Fruit fly (Drosophila melanogaster) whole organism, prepupa: ENCODE data around the gene S.

Experiments
- CG10669 ChIP-seq: fragments of 200-800 bp; sonication (Bioruptor generic); optimal IDR thresholded peaks from 3 replicates; lab custom pipeline; 2018; ENCODE audit warnings: missing biosample characterization, mild to moderate bottlenecking, missing genetic modification characterization, moderate library complexity
- CG11762 ChIP-seq: fragments of 200-800 bp; sonication (Bioruptor generic); optimal IDR thresholded peaks from 3 replicates; lab custom pipeline; 2016; ENCODE audit warnings: missing biosample characterization, missing genetic modification characterization; ENCODE audit not compliant: insufficient read depth
- CG15336 ChIP-seq: fragments of 200-800 bp; sonication (Bioruptor generic); IDR thresholded peaks from 2 replicates; pipeline ENCODE4 v1.3.6; 2022; ENCODE audit warnings: missing biosample characterization, missing genetic modification characterization
- CG1621 ChIP-seq: fragments of 200-800 bp; sonication (Bioruptor generic); optimal IDR thresholded peaks from 3 replicates; lab custom pipeline; 2018; ENCODE audit warnings: missing biosample characterization, mild to moderate bottlenecking, missing genetic modification characterization
- CG16779 ChIP-seq: fragments of 200-800 bp; sonication (Bioruptor generic); optimal IDR thresholded peaks from 3 replicates; lab custom pipeline; 2017; ENCODE audit warnings: missing biosample characterization, mild to moderate bottlenecking, missing genetic modification characterization
- CG31627 ChIP-seq: fragments of 200-800 bp; sonication (Bioruptor generic); optimal IDR thresholded peaks from 3 replicates; lab custom pipeline; 2016; ENCODE audit warnings: missing biosample characterization, missing genetic modification characterization
- CG32006 ChIP-seq: fragments of 200-800 bp; sonication (Bioruptor generic); optimal IDR thresholded peaks from 3 replicates; lab custom pipeline; 2017; ENCODE audit warnings: missing biosample characterization, mild to moderate bottlenecking, missing genetic modification characterization
- CG34406 ChIP-seq: fragments of 200-800 bp; sonication (Bioruptor generic); optimal IDR thresholded peaks from 3 replicates; lab custom pipeline; 2016; ENCODE audit warnings: missing biosample characterization, missing genetic modification characterization
- CG3919 ChIP-seq: fragments of 200-800 bp; sonication (Bioruptor generic); optimal IDR thresholded peaks from 3 replicates; lab custom pipeline; 2016; ENCODE audit warnings: missing biosample characterization, missing genetic modification characterization
- CG4318 ChIP-seq: fragments of 200-800 bp; sonication (Bioruptor generic); optimal IDR thresholded peaks from 3 replicates; lab custom pipeline; 2017; ENCODE audit warnings: missing biosample characterization, mild to moderate bottlenecking, missing genetic modification characterization
- CG6163 ChIP-seq: fragments of 200-800 bp; sonication (Bioruptor generic); IDR thresholded peaks from 3 replicates; pipeline ENCODE4 v1.3.6; 2022; ENCODE audit warnings: missing biosample characterization, missing genetic modification characterization
- CG6276 ChIP-seq: fragments of 200-800 bp; sonication (Bioruptor generic); optimal IDR thresholded peaks from 2 replicates; lab custom pipeline; 2017; ENCODE audit warnings: missing biosample characterization, mild to moderate bottlenecking, missing genetic modification characterization
- CG6808 ChIP-seq: fragments of 200-800 bp; sonication (Bioruptor generic); optimal IDR thresholded peaks from 3 replicates; lab custom pipeline; 2017; ENCODE audit warnings: missing biosample characterization, missing genetic modification characterization, mild to moderate bottlenecking, moderate library complexity, missing genetic modification reagents
- CG6854 ChIP-seq: fragments of 200-800 bp; sonication (Bioruptor generic); optimal IDR thresholded peaks from 2 replicates; lab custom pipeline; 2017; ENCODE audit warnings: missing biosample characterization, mild to moderate bottlenecking, missing genetic modification characterization
- CG8119 ChIP-seq: fragments of 200-800 bp; sonication (Bioruptor generic); IDR thresholded peaks from 3 replicates; pipeline ENCODE4 v1.3.6; 2022; ENCODE audit warnings: missing biosample characterization, missing genetic modification characterization
- CG8319 ChIP-seq: fragments of 200-800 bp; sonication (Bioruptor generic); optimal IDR thresholded peaks from 3 replicates; lab custom pipeline; 2016; ENCODE audit warnings: missing biosample characterization, missing genetic modification characterization
- Eip78C ChIP-seq: fragments of 200-800 bp; sonication (Bioruptor generic); peaks from one replicate; lab custom pipeline; 2016; ENCODE audit warnings: missing biosample characterization, missing genetic modification characterization
- Ets21C ChIP-seq: fragments of 200-800 bp; sonication (Bioruptor generic); optimal IDR thresholded peaks from 3 replicates; lab custom pipeline; 2016; ENCODE audit warnings: missing biosample characterization, missing genetic modification characterization
- Gug ChIP-seq: fragments of 200-800 bp; sonication (Bioruptor generic); IDR thresholded peaks from 2 replicates; pipeline ENCODE4 v1.3.6; 2022; ENCODE audit warnings: missing biosample characterization, missing genetic modification characterization
- Hr38 ChIP-seq: sonication (Bioruptor generic); optimal IDR thresholded peaks from 2 replicates; lab custom pipeline; 2016; ENCODE audit warnings: missing biosample characterization, missing genetic modification characterization
- Hr39 ChIP-seq: fragments of 200-800 bp; sonication (Bioruptor generic); optimal IDR thresholded peaks from 2 replicates; lab custom pipeline; 2016; ENCODE audit warnings: missing biosample characterization, missing genetic modification characterization
- Hr4 ChIP-seq: fragments of 200-800 bp; sonication (Bioruptor generic); optimal IDR thresholded peaks from 3 replicates; lab custom pipeline; 2016; ENCODE audit warnings: missing biosample characterization, missing genetic modification characterization
- Lpt ChIP-seq: fragments of 200-800 bp; sonication (Bioruptor generic); optimal IDR thresholded peaks from 3 replicates; lab custom pipeline; 2016; ENCODE audit warnings: missing biosample characterization, missing genetic modification characterization
- OdsH ChIP-seq: fragments of 200-800 bp; sonication (Bioruptor generic); optimal IDR thresholded peaks from 3 replicates; lab custom pipeline; 2016; ENCODE audit warnings: missing biosample characterization, missing genetic modification characterization
- Smox ChIP-seq: fragments of 200-800 bp; sonication (Bioruptor generic); optimal IDR thresholded peaks from 3 replicates; lab custom pipeline; 2016; ENCODE audit warnings: missing biosample characterization, missing genetic modification characterization
- Sox102F ChIP-seq: fragments of 200-800 bp; sonication (Bioruptor generic); optimal IDR thresholded peaks from 2 replicates; lab custom pipeline; 2016; ENCODE audit warnings: missing biosample characterization, mild to moderate bottlenecking, missing genetic modification characterization
- Sox14 ChIP-seq: fragments of 200-800 bp; sonication (Bioruptor generic); optimal IDR thresholded peaks from 3 replicates; lab custom pipeline; 2016; ENCODE audit warnings: missing biosample characterization, missing genetic modification characterization
- Sox15 ChIP-seq: fragments of 200-800 bp; sonication (Bioruptor generic); optimal IDR thresholded peaks from 3 replicates; lab custom pipeline; 2016; ENCODE audit warnings: missing biosample characterization, missing genetic modification characterization
- achi ChIP-seq: fragments of 200-800 bp; sonication (Bioruptor generic); optimal IDR thresholded peaks from 3 replicates; lab custom pipeline; 2016; ENCODE audit warnings: missing biosample characterization, missing genetic modification characterization
- acj6 ChIP-seq: fragments of 200-800 bp; sonication (Bioruptor generic); optimal IDR thresholded peaks from 3 replicates; lab custom pipeline; 2016; ENCODE audit warnings: missing biosample characterization, missing genetic modification characterization
- cyc ChIP-seq: fragments of 200-800 bp; sonication (Bioruptor generic); optimal IDR thresholded peaks from 3 replicates; lab custom pipeline; 2016; ENCODE audit warnings: missing biosample characterization, missing genetic modification characterization
- dac ChIP-seq: fragments of 200-800 bp; sonication (Bioruptor generic); optimal IDR thresholded peaks from 2 replicates; lab custom pipeline; 2017; ENCODE audit warnings: missing biosample characterization, mild to moderate bottlenecking, missing genetic modification characterization
- dsx ChIP-seq: fragments of 200-800 bp; optimal IDR thresholded peaks from 3 replicates; lab custom pipeline; 2019; ENCODE audit warnings: missing biosample characterization, mild to moderate bottlenecking, missing genetic modification characterization, moderate library complexity; ENCODE audit not compliant: poor library complexity, severe bottlenecking
- eg ChIP-seq: fragments of 200-800 bp; sonication (Bioruptor generic); IDR thresholded peaks from 3 replicates; pipeline ENCODE4 v1.3.6; 2022; ENCODE audit warnings: missing biosample characterization, missing genetic modification characterization
- esn ChIP-seq: fragments of 200-800 bp; sonication (Bioruptor generic); optimal IDR thresholded peaks from 2 replicates; lab custom pipeline; 2016; ENCODE audit warnings: missing biosample characterization, mild to moderate bottlenecking, missing genetic modification characterization, moderate library complexity
- fd59A ChIP-seq: fragments of 200-800 bp; sonication (Bioruptor generic); optimal IDR thresholded peaks from 2 replicates; lab custom pipeline; 2017; ENCODE audit warnings: missing biosample characterization, mild to moderate bottlenecking, missing genetic modification characterization, missing genetic modification reagents
- fd85E ChIP-seq: fragments of 200-800 bp; sonication (Bioruptor generic); optimal IDR thresholded peaks from 3 replicates; lab custom pipeline; 2016; ENCODE audit warnings: missing biosample characterization, missing genetic modification characterization
- fkh ChIP-seq: fragments of 200-800 bp; sonication (Bioruptor generic); optimal IDR thresholded peaks from 3 replicates; lab custom pipeline; 2017; ENCODE audit warnings: missing biosample characterization, mild to moderate bottlenecking, missing genetic modification characterization, moderate library complexity
- lz ChIP-seq: fragments of 200-800 bp; sonication (Bioruptor generic); optimal IDR thresholded peaks from 3 replicates; lab custom pipeline; 2016; ENCODE audit warnings: missing biosample characterization, missing genetic modification characterization
- net ChIP-seq: fragments of 200-800 bp; sonication (Bioruptor generic); optimal IDR thresholded peaks from 3 replicates; lab custom pipeline; 2016; ENCODE audit warnings: missing biosample characterization, missing genetic modification characterization
- spab ChIP-seq: fragments of 200-800 bp; sonication (Bioruptor generic); optimal IDR thresholded peaks from 2 replicates; lab custom pipeline; 2017; ENCODE audit warnings: missing biosample characterization, mild to moderate bottlenecking, missing genetic modification characterization, missing genetic modification reagents
- ss ChIP-seq, 2 experiments: fragments of 200-800 bp; sonication (Bioruptor generic); optimal IDR thresholded peaks; 2 replicates in 1 of 2; 3 replicates in 1 of 2; lab custom pipeline; 2017 to 2018; ENCODE audit warnings: mild to moderate bottlenecking in 2 of 2, missing biosample characterization in 2 of 2, missing genetic modification characterization in 2 of 2, moderate library complexity in 1 of 2
- svp ChIP-seq: fragments of 200-800 bp; sonication (Bioruptor generic); peaks from one replicate; lab custom pipeline; 2016; ENCODE audit warnings: missing biosample characterization, missing genetic modification characterization
- vri ChIP-seq: fragments of 200-800 bp; sonication (Bioruptor generic); optimal IDR thresholded peaks from 3 replicates; lab custom pipeline; 2016; ENCODE audit warnings: missing biosample characterization, mild to moderate bottlenecking, missing genetic modification characterization

S gene

dm6 chr2L:1065038-1065437 is 12.6 kb downstream of the S start (continued):
- peak; percentile 86 for TF ChIP-seq CG6808 (GFP tag; lab: Kevin White, UChicago)
- peak; percentile 83 for TF ChIP-seq lz (GFP tag; lab: Kevin White, UChicago)
- TF ChIP-seq fd59A: peak; percentile 87
- peak; percentile 87 for TF ChIP-seq CG31627
- TF ChIP-seq svp (GFP tag; lab: Kevin White, UChicago): peak; percentile 95
- TF ChIP-seq cyc (GFP tag; lab: Kevin White, UChicago): peak; percentile 87
- peak; percentile 74 for TF ChIP-seq dsx (GFP tag; lab: Kevin White, UChicago)
- peak; percentile 19 for TF ChIP-seq CG11762 (GFP tag; lab: Kevin White, UChicago)
- TF ChIP-seq Hr39 (GFP tag; lab: Kevin White, UChicago): peak; percentile 87
- TF ChIP-seq vri (GFP tag; lab: Kevin White, UChicago): peak; percentile 75
- no peak for TF ChIP-seq Hr38 (GFP tag; lab: Kevin White, UChicago)
- TF ChIP-seq CG8119: peak; percentile 78
- peak; percentile 77 for TF ChIP-seq Ets21C
- TF ChIP-seq dac (GFP tag; lab: Kevin White, UChicago): peak; percentile 36

dm6 chr2L:1064544-1064943 is 13.1 kb downstream of the S start:
- no peak for TF ChIP-seq dsx (GFP tag; lab: Kevin White, UChicago)
- no peak for TF ChIP-seq OdsH (GFP tag; lab: Kevin White, UChicago)
- no peak for TF ChIP-seq CG32006
- no peak for TF ChIP-seq CG3919 (GFP tag; lab: Kevin White, UChicago)
- TF ChIP-seq acj6: no peak
- TF ChIP-seq Sox14: no peak
- no peak for TF ChIP-seq achi (GFP tag; lab: Kevin White, UChicago)
- TF ChIP-seq CG31627: no peak
- TF ChIP-seq Sox15 (GFP tag; lab: Kevin White, UChicago): no peak

- TF ChIP-seq CG6276 (no peak), esn (GFP tag; lab: Kevin White, UChicago) (no peak), CG6808 (GFP tag; lab: Kevin White, UChicago) (no peak), Eip78C (GFP tag; lab: Kevin White, UChicago) (no peak), ss (GFP tag; optimal IDR thresholded peaks at IDR 0.05; lab: Kevin White, UChicago) (no peak), Lpt (GFP tag; lab: Kevin White, UChicago) (no peak), Gug (GFP tag; lab: Robert Waterston, UW) (no peak), CG15336 (no peak), eg (GFP tag; lab: Robert Waterston, UW) (no peak), CG1621 (no peak), Smox (GFP tag; lab: Kevin White, UChicago) (no peak), Hr39 (GFP tag; lab: Kevin White, UChicago) (no peak), OdsH (GFP tag; lab: Kevin White, UChicago) (no peak), fd59A (no peak), Sox102F (GFP tag; lab: Kevin White, UChicago) (no peak), CG3919 (GFP tag; lab: Kevin White, UChicago) (no peak), net (GFP tag; lab: Kevin White, UChicago) (no peak), acj6 (no peak)
Observed at dm6 chr2L:1063695-1064094, 13.9 kb downstream of the S start.

- peak; percentile 53 for TF ChIP-seq Hr4 (GFP tag; lab: Kevin White, UChicago)
- peak; percentile 57 for TF ChIP-seq CG6854
- peak; percentile 57 for TF ChIP-seq Sox15 (GFP tag; lab: Kevin White, UChicago)
- TF ChIP-seq Lpt (GFP tag; lab: Kevin White, UChicago): no peak
- TF ChIP-seq CG6163: peak; percentile 38; the same call in 2 of the 3 replicates
- TF ChIP-seq CG10669 (GFP tag; lab: Kevin White, UChicago): peak; percentile 80
- peak; percentile 66 for TF ChIP-seq spab
- peak; percentile 83 for TF ChIP-seq esn (GFP tag; lab: Kevin White, UChicago)
- TF ChIP-seq fkh (GFP tag; lab: Kevin White, UChicago): no peak
- peak; percentile 83 for TF ChIP-seq Hr39 (GFP tag; lab: Kevin White, UChicago)
- TF ChIP-seq Sox14: peak; percentile 71
- TF ChIP-seq CG34406 (GFP tag; lab: Kevin White, UChicago): peak; percentile 68
- peak; percentile 65 for TF ChIP-seq Ets21C
- TF ChIP-seq CG11762 (GFP tag; lab: Kevin White, UChicago): peak; percentile 47
- TF ChIP-seq CG16779 (tag; lab: Kevin White, UChicago): peak; percentile 48
- TF ChIP-seq fd85E (GFP tag; lab: Kevin White, UChicago): no peak
- no peak for TF ChIP-seq Gug (GFP tag; lab: Robert Waterston, UW)
- TF ChIP-seq CG4318: no peak
- peak; percentile 50 for TF ChIP-seq CG8319 (GFP tag; lab: Kevin White, UChicago)
Observed at dm6 chr2L:1062473-1063363, 14.9 kb downstream of the S start.
